Fruit fly (Drosophila melanogaster): ENCODE results near the gene CG6761.

Gene CG6761

dm6 chr3L:9692892-9693551, 10.4 kb downstream of the CG6761 start (continued):
- no peak for TF ChIP-seq Dfd (GFP tag; optimal IDR thresholded peaks at IDR 0.05)
- TF ChIP-seq Adf1 (GFP tag; IDR thresholded peaks at IDR 0.05), result no peak
- TF ChIP-seq CG6765 (GFP tag; optimal IDR thresholded peaks at IDR 0.05), result peak; percentile 95
- peak; percentile 33; the same call in 1 of the 2 replicates for TF ChIP-seq bowl (GFP tag; IDR thresholded peaks at IDR 0.05)
- peak; percentile 94 for TF ChIP-seq da (GFP tag; optimal IDR thresholded peaks at IDR 0.05)
- TF ChIP-seq CG16815 (GFP tag; optimal IDR thresholded peaks at IDR 0.05), result peak; percentile 96
- TF ChIP-seq Mes4 (GFP tag; optimal IDR thresholded peaks at IDR 0.05), result peak; percentile 95
- peak; percentile 95 for TF ChIP-seq disco-r (GFP tag; optimal IDR thresholded peaks at IDR 0.05)
- peak; percentile 93 for TF ChIP-seq Usf (GFP tag; optimal IDR thresholded peaks at IDR 0.05)
- TF ChIP-seq slp2 (GFP tag; optimal IDR thresholded peaks at IDR 0.05), result peak; percentile 96
- peak; percentile 95 for TF ChIP-seq CG1647 (GFP tag; optimal IDR thresholded peaks at IDR 0.05)
- TF ChIP-seq pum (GFP tag; optimal IDR thresholded peaks at IDR 0.05), result peak; percentile 97
- peak; percentile 95 to 97 for TF ChIP-seq Hr51 (GFP tag; optimal IDR thresholded peaks at IDR 0.05)
- TF ChIP-seq Aef1 (GFP tag; IDR thresholded peaks at IDR 0.05), result peak; percentile 85
- peak; percentile 71 for TF ChIP-seq CG15073 (GFP tag; optimal IDR thresholded peaks at IDR 0.05)
- peak; percentile 93 for TF ChIP-seq Dbx (GFP tag; IDR thresholded peaks at IDR 0.05)
- peak; percentile 99 for TF ChIP-seq nmo (GFP tag; optimal IDR thresholded peaks at IDR 0.05)
- TF ChIP-seq CG10267 (tag; optimal IDR thresholded peaks at IDR 0.05), result peak; percentile 89
- TF ChIP-seq Dref (GFP tag; IDR thresholded peaks at IDR 0.05), result no peak
- peak; percentile 97 for TF ChIP-seq az2 (GFP tag; optimal IDR thresholded peaks at IDR 0.05)
- TF ChIP-seq caup (GFP tag; optimal IDR thresholded peaks at IDR 0.05; ENCODE audit: severe bottlenecking), result peak; percentile 94
- peak; percentile 87 for TF ChIP-seq sqz (GFP tag; optimal IDR thresholded peaks at IDR 0.05)
- TF ChIP-seq dm (GFP tag; optimal IDR thresholded peaks at IDR 0.05), result peak; percentile 91
- TF ChIP-seq Hand (GFP tag; optimal IDR thresholded peaks at IDR 0.05), result peak; percentile 96
- TF ChIP-seq Gsc (GFP tag; IDR thresholded peaks at IDR 0.05), result peak; percentile 81
- 0 out of 2 replicates have a peak, but pooled peaks have one; percentile 53 for TF ChIP-seq CG11085 (GFP tag; IDR thresholded peaks at IDR 0.05)
- peak; percentile 86 for TF ChIP-seq croc (GFP tag; conservative IDR thresholded peaks at IDR 0.05)
- no peak for TF ChIP-seq HLH4C (GFP tag; IDR thresholded peaks at IDR 0.05; ENCODE audit: partially characterized antibody)
- TF ChIP-seq CG10959 (GFP tag; IDR thresholded peaks at IDR 0.05), result peak; percentile 74; the same call in 1 of the 2 replicates
- peak; percentile 68; the same call in 1 of the 2 replicates for TF ChIP-seq chm (GFP tag; IDR thresholded peaks at IDR 0.05)
- 0 out of 2 replicates have a peak, but pooled peaks have one; percentile 27 for TF ChIP-seq CkIIα-i1 (GFP tag; IDR thresholded peaks at IDR 0.05)
- TF ChIP-seq dmrt99B (tag; optimal IDR thresholded peaks at IDR 0.05), result peak; percentile 97
- TF ChIP-seq Dip2 (GFP tag; IDR thresholded peaks at IDR 0.05), result peak; percentile 21; the same call in 1 of the 2 replicates
- peak; percentile 97 for TF ChIP-seq org-1 (GFP tag; optimal IDR thresholded peaks at IDR 0.05)
- TF ChIP-seq CG17912 (GFP tag; optimal IDR thresholded peaks at IDR 0.05), result peak; percentile 64
- TF ChIP-seq HmgD (GFP tag; optimal IDR thresholded peaks at IDR 0.05), result peak; percentile 95
- TF ChIP-seq E2f2 (GFP tag; IDR thresholded peaks at IDR 0.05), result peak; percentile 62
- TF ChIP-seq Atf3 (GFP tag; optimal IDR thresholded peaks at IDR 0.05), result peak; percentile 96
- TF ChIP-seq CG9609 (GFP tag; optimal IDR thresholded peaks at IDR 0.05), result peak; percentile 97
- peak; percentile 92 for TF ChIP-seq repo (GFP tag; optimal IDR thresholded peaks at IDR 0.05)
- peak; percentile 75; the same call in 2 of the 3 replicates for TF ChIP-seq B-H1 (GFP tag; IDR thresholded peaks at IDR 0.05)
